Worm (Caenorhabditis elegans) whole organism, L4 larva: Measurements from ENCODE around the gene dop-5.

Experiments used
- F10B5.3 ChIP-seq: sonication (generic microtip); optimal IDR thresholded peaks from 2 replicates; lab custom pipeline; 2016; ENCODE audit warnings: mild to moderate bottlenecking, missing genetic modification characterization, missing compliant biosample characterization
- F37D6.2 ChIP-seq: sonication (generic microtip); optimal IDR thresholded peaks from 2 replicates; lab custom pipeline; 2016; ENCODE audit warnings: mild to moderate bottlenecking, missing genetic modification characterization, missing compliant biosample characterization
- F44E2.7 ChIP-seq: fragments of 200-800 bp; sonication (Bioruptor generic); IDR thresholded peaks from 2 replicates; pipeline ENCODE4 v2.1.2; 2022; ENCODE audit warnings: missing genetic modification characterization, missing compliant biosample characterization
- T26A8.4 ChIP-seq: fragments of 200-800 bp; sonication (Bioruptor generic); IDR thresholded peaks from 2 replicates; pipeline ENCODE4 v1.3.6; 2022; ENCODE audit warnings: missing genetic modification characterization, missing compliant biosample characterization
- Y105C5A.15 ChIP-seq: fragments of 200-800 bp; sonication (Bioruptor generic); IDR thresholded peaks from 2 replicates; pipeline ENCODE4 v1.3.6; 2022; ENCODE audit warnings: missing genetic modification characterization, missing compliant biosample characterization
- ZK337.2 ChIP-seq: fragments of 200-800 bp; sonication (Bioruptor generic); IDR thresholded peaks from 2 replicates; pipeline ENCODE4 v1.3.6; 2022; ENCODE audit warnings: missing genetic modification reagents, missing genetic modification characterization, missing compliant biosample characterization
- ZK546.5 ChIP-seq, 2 experiments: sonication (generic microtip); optimal IDR thresholded peaks; 2 replicates each; lab custom pipeline; 2017; ENCODE audit warnings: missing biosample characterization in 2 of 2, missing genetic modification characterization in 2 of 2
- ama-1 ChIP-seq: fragments of 150-350 bp; optimal IDR thresholded peaks from 2 replicates; lab custom pipeline; 2014; ENCODE audit warnings: inconsistent platforms, mixed read lengths
- attf-4 ChIP-seq: sonication (generic microtip); optimal IDR thresholded peaks from 3 replicates; lab custom pipeline; 2017; ENCODE audit warnings: missing biosample characterization, missing genetic modification characterization
- ceh-32 ChIP-seq: sonication (generic microtip); optimal IDR thresholded peaks from 2 replicates; lab custom pipeline; 2016; ENCODE audit warnings: mild to moderate bottlenecking, missing genetic modification characterization, missing compliant biosample characterization; ENCODE audit not compliant: poor library complexity
- ceh-44 ChIP-seq: fragments of 200-800 bp; sonication (Bioruptor generic); IDR thresholded peaks from 2 replicates; pipeline ENCODE4 v1.3.6; 2022; ENCODE audit warnings: missing genetic modification reagents, missing genetic modification characterization, missing compliant biosample characterization
- ceh-82 ChIP-seq: sonication (generic microtip); optimal IDR thresholded peaks from 2 replicates; lab custom pipeline; 2017; ENCODE audit warnings: missing biosample characterization, missing genetic modification characterization
- cey-2 ChIP-seq: sonication (generic microtip); optimal IDR thresholded peaks from 3 replicates; lab custom pipeline; 2017; ENCODE audit warnings: missing genetic modification characterization, mild to moderate bottlenecking, missing compliant biosample characterization, antibody characterized with exemption, borderline replicate concordance; ENCODE audit not compliant: insufficient read depth
- daf-12 ChIP-seq: fragments of 150-350 bp; optimal IDR thresholded peaks from 2 replicates; lab custom pipeline; 2014; ENCODE audit warnings: missing biosample characterization, missing genetic modification reagents, missing genetic modification characterization
- dmd-6 ChIP-seq: fragments of 200-800 bp; sonication (Bioruptor generic); IDR thresholded peaks from 2 replicates; pipeline ENCODE4 v1.3.6; 2022; ENCODE audit warnings: missing genetic modification reagents, missing genetic modification characterization, missing compliant biosample characterization
- dpl-1 ChIP-seq: fragments of 150-350 bp; optimal IDR thresholded peaks from 2 replicates; lab custom pipeline; 2014; ENCODE audit warnings: missing biosample characterization, missing genetic modification reagents, missing genetic modification characterization
- duxl-1 ChIP-seq: sonication (generic microtip); optimal IDR thresholded peaks from 2 replicates; lab custom pipeline; 2016; ENCODE audit warnings: mild to moderate bottlenecking, missing genetic modification characterization, moderate library complexity, missing compliant biosample characterization; ENCODE audit not compliant: poor library complexity
- gei-8 ChIP-seq: fragments of 200-800 bp; sonication (Bioruptor generic); optimal IDR thresholded peaks from 2 replicates; lab custom pipeline; 2018; ENCODE audit warnings: mild to moderate bottlenecking, missing genetic modification characterization, missing compliant biosample characterization
- hif-1 ChIP-seq, 2 experiments: sonication (generic microtip); optimal IDR thresholded peaks; 2 replicates each; lab custom pipeline; 2016 to 2017; ENCODE audit warnings: missing compliant biosample characterization in 2 of 2, missing genetic modification characterization in 2 of 2, missing genetic modification reagents in 2 of 2, missing genotype in 2 of 2, mild to moderate bottlenecking in 1 of 2
- hlh-11 ChIP-seq: fragments of 200-800 bp; sonication (Bioruptor generic); optimal IDR thresholded peaks from 2 replicates; lab custom pipeline; 2018; ENCODE audit warnings: mild to moderate bottlenecking, missing genetic modification characterization, missing compliant biosample characterization
- hlh-30 ChIP-seq: sonication (generic microtip); optimal IDR thresholded peaks from 2 replicates; lab custom pipeline; 2017; ENCODE audit warnings: antibody characterized with exemption, mild to moderate bottlenecking, missing genetic modification characterization, missing compliant biosample characterization; ENCODE audit not compliant: insufficient read depth
- hmg-1.1 ChIP-seq: fragments of 200-800 bp; sonication (Bioruptor generic); IDR thresholded peaks from 2 replicates; pipeline ENCODE4 v1.3.6; 2022; ENCODE audit warnings: missing genetic modification reagents, missing genetic modification characterization, missing compliant biosample characterization
- lim-7 ChIP-seq: fragments of 200-800 bp; sonication (Bioruptor generic); IDR thresholded peaks from 2 replicates; pipeline ENCODE4 v1.3.6; 2022; ENCODE audit warnings: missing genetic modification characterization, missing compliant biosample characterization
- lin-15B ChIP-seq: fragments of 150-350 bp; sonication (generic microtip); optimal IDR thresholded peaks from 3 replicates; lab custom pipeline; 2014; ENCODE audit warnings: missing biosample characterization, missing genetic modification characterization
- lin-29 ChIP-seq: fragments of 200-800 bp; sonication (Bioruptor generic); IDR thresholded peaks from 2 replicates; pipeline ENCODE4 v1.3.6; 2022; ENCODE audit warnings: missing genetic modification reagents, missing genetic modification characterization, missing compliant biosample characterization
- lin-38 ChIP-seq: fragments of 200-800 bp; sonication (Bioruptor generic); IDR thresholded peaks from 2 replicates; pipeline ENCODE4 v1.3.6; 2022; ENCODE audit warnings: missing genetic modification reagents, missing genetic modification characterization, missing compliant biosample characterization
- madf-5 ChIP-seq, 2 experiments: fragments of 200-800 bp; sonication (Bioruptor generic); IDR thresholded peaks; 2 replicates each; pipeline ENCODE4 v1.3.6; 2022; ENCODE audit warnings: missing compliant biosample characterization in 2 of 2, missing genetic modification characterization in 2 of 2
- madf-9 ChIP-seq: fragments of 200-800 bp; sonication (Bioruptor generic); conservative IDR thresholded peaks from 2 replicates; pipeline ENCODE4 v1.3.6; 2022; ENCODE audit warnings: missing genetic modification reagents, missing genetic modification characterization, missing compliant biosample characterization
- mep-1 ChIP-seq: fragments of 150-350 bp; sonication (generic microtip); optimal IDR thresholded peaks from 3 replicates; lab custom pipeline; 2014; ENCODE audit warnings: missing biosample characterization, missing genetic modification characterization
- mxl-2 ChIP-seq: fragments of 200-800 bp; sonication (Bioruptor generic); conservative IDR thresholded peaks from 2 replicates; pipeline ENCODE4 v1.3.6; 2022; ENCODE audit warnings: missing genetic modification reagents, missing genetic modification characterization, missing compliant biosample characterization
- nhr-102 ChIP-seq: sonication (generic microtip); optimal IDR thresholded peaks from 2 replicates; lab custom pipeline; 2016; ENCODE audit warnings: mild to moderate bottlenecking, missing genetic modification characterization, moderate library complexity, missing compliant biosample characterization
- nhr-11 ChIP-seq: fragments of 150-350 bp; optimal IDR thresholded peaks from 2 replicates; lab custom pipeline; 2014; ENCODE audit warnings: missing biosample characterization, missing genetic modification characterization
- nhr-111 ChIP-seq: fragments of 200-800 bp; sonication (Bioruptor generic); optimal IDR thresholded peaks from 2 replicates; lab custom pipeline; 2018; ENCODE audit warnings: mild to moderate bottlenecking, missing genetic modification characterization, missing compliant biosample characterization
- nhr-237 ChIP-seq: sonication (generic microtip); optimal IDR thresholded peaks from 2 replicates; lab custom pipeline; 2017; ENCODE audit warnings: missing biosample characterization, missing genetic modification characterization
- nhr-25 ChIP-seq: sonication (generic microtip); optimal IDR thresholded peaks from 2 replicates; lab custom pipeline; 2017; ENCODE audit warnings: missing genetic modification characterization, mild to moderate bottlenecking, missing compliant biosample characterization, antibody characterized with exemption, moderate library complexity, borderline replicate concordance; ENCODE audit not compliant: insufficient read depth
- nhr-41 ChIP-seq: fragments of 200-800 bp; sonication (Bioruptor generic); IDR thresholded peaks from 2 replicates; pipeline ENCODE4 v1.3.6; 2022; ENCODE audit warnings: missing genetic modification reagents, missing genetic modification characterization, missing compliant biosample characterization
- nhr-6 ChIP-seq: fragments of 150-350 bp; optimal IDR thresholded peaks from 2 replicates; lab custom pipeline; 2014; ENCODE audit warnings: missing biosample characterization, missing genetic modification characterization
- nhr-76 ChIP-seq: fragments of 150-350 bp; optimal IDR thresholded peaks from 2 replicates; lab custom pipeline; 2014; ENCODE audit warnings: missing biosample characterization, missing genetic modification characterization
- pqm-1 ChIP-seq: sonication (generic microtip); optimal IDR thresholded peaks from 2 replicates; lab custom pipeline; 2017; ENCODE audit warnings: missing biosample characterization, missing genetic modification characterization
- rbr-2 ChIP-seq: sonication (generic microtip); optimal IDR thresholded peaks from 2 replicates; lab custom pipeline; 2016; ENCODE audit warnings: missing genotype, missing genetic modification characterization, missing compliant biosample characterization
- saeg-2 ChIP-seq: fragments of 200-800 bp; sonication (Bioruptor generic); IDR thresholded peaks from 2 replicates; pipeline ENCODE4 v1.3.6; 2022; ENCODE audit warnings: missing genetic modification reagents, missing genetic modification characterization, missing compliant biosample characterization
- skn-1 ChIP-seq: fragments of 150-350 bp; optimal IDR thresholded peaks from 2 replicates; lab custom pipeline; 2014; ENCODE audit warnings: missing biosample characterization, missing genetic modification characterization
- spr-3 ChIP-seq: fragments of 200-800 bp; sonication (Bioruptor generic); optimal IDR thresholded peaks from 2 replicates; lab custom pipeline; 2018; ENCODE audit warnings: mild to moderate bottlenecking, missing genetic modification characterization, missing compliant biosample characterization
- tag-97 ChIP-seq: fragments of 200-800 bp; sonication (Bioruptor generic); IDR thresholded peaks from 2 replicates; pipeline ENCODE4 v1.3.6; 2022; ENCODE audit warnings: missing genetic modification characterization, missing compliant biosample characterization
- unc-130 ChIP-seq: sonication (generic microtip); optimal IDR thresholded peaks from 2 replicates; lab custom pipeline; 2016; ENCODE audit warnings: missing genetic modification reagents, missing genetic modification characterization, missing compliant biosample characterization
- unc-62 ChIP-seq, 3 experiments: fragments of 150-350 bp in 1 of 3; sonication (generic microtip); optimal IDR thresholded peaks in 2 of 3; peaks in 1 of 3; 1 replicate in 1 of 3; 2 replicates in 2 of 3; lab custom pipeline; 2014 to 2017; ENCODE audit warnings: missing biosample characterization in 3 of 3, missing genetic modification characterization in 3 of 3, missing genetic modification reagents in 3 of 3, missing genotype in 1 of 3
- zfp-3 ChIP-seq: fragments of 200-800 bp; sonication (Bioruptor generic); conservative IDR thresholded peaks from 2 replicates; pipeline ENCODE4 v1.3.6; 2022; ENCODE audit warnings: missing genetic modification reagents, missing genetic modification characterization, missing compliant biosample characterization
- zip-11 ChIP-seq: fragments of 200-800 bp; sonication (Bioruptor generic); IDR thresholded peaks from 2 replicates; pipeline ENCODE4 v1.3.6; 2022; ENCODE audit warnings: missing genetic modification characterization, missing compliant biosample characterization
- zip-2 ChIP-seq: fragments of 150-350 bp; optimal IDR thresholded peaks from 2 replicates; lab custom pipeline; 2014; ENCODE audit warnings: missing biosample characterization, missing genetic modification characterization
- ztf-7 ChIP-seq: fragments of 150-350 bp; optimal IDR thresholded peaks from 2 replicates; lab custom pipeline; 2014; ENCODE audit warnings: missing biosample characterization, missing genetic modification characterization

dop-5 gene

DNA sequence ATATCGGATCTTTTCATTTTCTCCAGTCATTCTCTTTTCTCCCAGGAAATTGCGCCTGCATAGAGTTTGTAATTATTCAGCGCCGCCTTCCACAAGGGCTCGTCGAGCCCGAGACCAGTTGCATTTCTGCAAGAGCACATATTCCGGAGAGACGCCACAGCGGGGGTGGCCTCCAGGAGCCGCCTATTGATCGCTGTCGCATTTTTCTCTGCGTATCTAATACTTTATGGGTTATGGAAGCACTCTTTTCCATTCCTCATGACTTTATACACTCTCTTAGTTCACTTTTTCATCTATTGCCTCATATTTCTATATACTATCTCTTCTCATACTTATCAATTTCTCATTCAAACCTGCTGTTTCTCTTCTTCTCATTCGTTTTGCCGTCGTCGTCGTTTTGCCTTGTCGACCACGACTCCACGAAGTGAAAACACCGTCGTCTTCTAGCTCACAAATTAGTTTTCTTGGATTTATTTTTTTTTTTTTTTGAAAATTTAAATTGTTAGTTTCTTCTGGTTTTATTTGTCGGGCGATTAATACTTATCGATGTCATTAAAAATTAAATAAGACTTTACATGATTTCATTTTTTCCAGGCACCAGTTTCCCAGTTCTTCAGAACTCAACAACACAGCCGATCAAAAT lies 9.2 kb upstream of the dop-5 start, which contains the start of gene cnb-1 (continued):
- no peak for TF ChIP-seq duxl-1 (tag; lab: Kevin White, UChicago)
- TF ChIP-seq mxl-2 = no peak
- peak; percentile 84 for TF ChIP-seq hlh-30 (tag; lab: Kevin White, UChicago)
- peak; percentile 31 for TF ChIP-seq F37D6.2 (tag; lab: Kevin White, UChicago)
- TF ChIP-seq ama-1 = no peak
- TF ChIP-seq lin-38 (GFP tag; lab: Robert Waterston, UW) = peak; percentile 29
- peak in 1 of 2 experiments; percentile 91 for TF ChIP-seq unc-62 (GFP tag; optimal IDR thresholded peaks at IDR 0.05 in 1 of 2; lab: Kevin White, UChicago)
- no peak for TF ChIP-seq unc-62 (tag; optimal IDR thresholded peaks at IDR 0.05; lab: Kevin White, UChicago)
- TF ChIP-seq madf-5 (GFP tag; IDR thresholded peaks at IDR 0.05; lab: Robert Waterston, UW) = no peak
- no peak for TF ChIP-seq lin-29
- TF ChIP-seq ztf-7 (tag; lab: Kevin White, UChicago) = peak; percentile 56
- no peak for TF ChIP-seq nhr-102
- no peak for TF ChIP-seq nhr-76
- TF ChIP-seq gei-8 (GFP tag; lab: Kevin White, UChicago) = no peak
- TF ChIP-seq hmg-1.1 (GFP tag; lab: Robert Waterston, UW) = peak; percentile 75
- no peak for TF ChIP-seq dpl-1 (GFP tag; lab: Kevin White, UChicago)
- no peak for TF ChIP-seq unc-130 (GFP tag; lab: Kevin White, UChicago)
- TF ChIP-seq zip-2 (tag; lab: Kevin White, UChicago) = no peak
- TF ChIP-seq attf-4 (tag; lab: Kevin White, UChicago) = no peak
- no peak for TF ChIP-seq ZK546.5 (tag; optimal IDR thresholded peaks at IDR 0.05; lab: Kevin White, UChicago)
- TF ChIP-seq pqm-1 (tag; lab: Kevin White, UChicago) = peak; percentile 19
- no peak for TF ChIP-seq Y105C5A.15 (GFP tag; lab: Robert Waterston, UW)
- TF ChIP-seq cey-2 (tag; lab: Kevin White, UChicago) = no peak
- TF ChIP-seq ceh-82 = no peak
- peak; percentile 77 for TF ChIP-seq rbr-2 (tag; lab: Kevin White, UChicago)
- TF ChIP-seq T26A8.4 = 0 out of 2 replicates have a peak, but pooled peaks have one; percentile 36
- no peak for TF ChIP-seq nhr-25 (tag; lab: Kevin White, UChicago)
- no peak for TF ChIP-seq madf-9 (GFP tag; lab: Robert Waterston, UW)
- no peak for TF ChIP-seq spr-3 (GFP tag; lab: Kevin White, UChicago)
- no peak for TF ChIP-seq nhr-111
- no peak for TF ChIP-seq tag-97 (GFP tag; lab: Robert Waterston, UW)
- peak; percentile 24 for TF ChIP-seq nhr-11 (tag; lab: Kevin White, UChicago)
- TF ChIP-seq zfp-3 = no peak
- no peak for TF ChIP-seq zip-11 (GFP tag; lab: Robert Waterston, UW)
- no peak for TF ChIP-seq F10B5.3 (tag; lab: Kevin White, UChicago)
- TF ChIP-seq ceh-32 (tag; lab: Kevin White, UChicago) = no peak
- TF ChIP-seq ZK337.2 (GFP tag; lab: Robert Waterston, UW) = peak; percentile 91
- TF ChIP-seq ceh-44 (GFP tag; lab: Robert Waterston, UW) = no peak
- TF ChIP-seq hif-1 (tag; optimal IDR thresholded peaks at IDR 0.05; lab: Kevin White, UChicago) = peak in 1 of 2 experiments; percentile 61
- TF ChIP-seq lin-15B (tag; lab: Kevin White, UChicago) = no peak
- no peak for TF ChIP-seq F44E2.7 (GFP tag; lab: Robert Waterston, UW)
- no peak for TF ChIP-seq nhr-6 (tag; lab: Kevin White, UChicago)
- TF ChIP-seq lim-7 (GFP tag; lab: Robert Waterston, UW) = no peak
- TF ChIP-seq nhr-237 = no peak
- TF ChIP-seq hlh-11 (tag; lab: Kevin White, UChicago) = no peak
- no peak for TF ChIP-seq saeg-2 (GFP tag; lab: Robert Waterston, UW)
- TF ChIP-seq nhr-41 = no peak
- peak; percentile 77 for TF ChIP-seq dmd-6 (GFP tag; lab: Robert Waterston, UW)
- peak; percentile 66 for TF ChIP-seq mep-1 (tag; lab: Kevin White, UChicago)
- TF ChIP-seq skn-1 = no peak
- no peak for TF ChIP-seq daf-12 (tag; lab: Kevin White, UChicago)
